Worm (Caenorhabditis elegans): ENCODE measurements around the gene pus-1.

pus-1 gene

DNA sequence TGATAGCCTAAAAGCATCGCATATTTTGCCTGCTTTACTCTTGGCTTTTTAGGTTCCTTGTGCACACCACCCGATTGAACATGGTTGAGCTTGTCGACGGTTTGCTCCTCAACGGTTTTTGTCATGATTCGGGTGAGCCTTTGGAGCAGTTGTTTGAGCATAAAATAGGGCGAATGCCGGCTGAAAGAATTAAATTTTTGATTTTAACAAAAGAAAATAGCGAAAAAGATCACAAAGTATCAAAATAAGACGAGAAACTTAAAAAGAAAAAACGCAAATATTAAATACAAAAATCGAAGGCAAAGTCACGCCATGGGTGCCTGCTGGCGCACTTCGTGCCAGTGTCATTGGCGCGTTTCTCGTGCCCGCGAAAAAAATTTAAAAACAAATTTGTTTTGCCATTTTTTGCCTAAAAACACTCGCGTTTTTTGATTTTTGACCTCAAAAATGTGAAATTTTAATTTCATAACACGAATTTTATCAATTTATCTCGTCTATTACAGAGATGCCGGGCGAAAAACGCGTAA lies at the start of gene pus-1, which contains the start of gene ctps-1:
pus-1 (minus strand) TSS at position 125 of the 527 bp plus-strand sequence.
ctps-1 (plus strand) TSS at position 51 of the 527 bp plus-strand sequence.
- TF ChIP-seq mdl-1 (tag; optimal IDR thresholded peaks at IDR 0.05): no peak
- peak; percentile 81 for TF ChIP-seq gmeb-1 (tag; optimal IDR thresholded peaks at IDR 0.05)
- peak; percentile 22 for TF ChIP-seq ceh-16 (tag; optimal IDR thresholded peaks at IDR 0.05)
- TF ChIP-seq zag-1 (tag; optimal IDR thresholded peaks at IDR 0.05): no peak
- TF ChIP-seq C34F6.9 (tag; optimal IDR thresholded peaks at IDR 0.05): peak; percentile 77
- TF ChIP-seq snpc-4 (tag; optimal IDR thresholded peaks at IDR 0.05): peak; percentile 76
- TF ChIP-seq nhr-129 (tag; optimal IDR thresholded peaks at IDR 0.05): peak; percentile 27
- no peak for TF ChIP-seq Y55F3AM.14 (GFP tag; optimal IDR thresholded peaks at IDR 0.05)
- peak; percentile 61 for TF ChIP-seq lin-13 (GFP tag; optimal IDR thresholded peaks at IDR 0.05)
- TF ChIP-seq R02D3.7 (tag; optimal IDR thresholded peaks at IDR 0.05): peak; percentile 7
- peak; percentile 46 for TF ChIP-seq F13H6.1 (tag; optimal IDR thresholded peaks at IDR 0.05)
- TF ChIP-seq unc-39 (tag; optimal IDR thresholded peaks at IDR 0.05): no peak
- TF ChIP-seq unc-55 (GFP tag; optimal IDR thresholded peaks at IDR 0.05): peak; percentile 70
- TF ChIP-seq dmd-4 (tag; optimal IDR thresholded peaks at IDR 0.05): no peak
- peak; percentile 40 for TF ChIP-seq nhr-25 (tag; optimal IDR thresholded peaks at IDR 0.05)
- peak; percentile 32 for TF ChIP-seq nhr-21 (tag; optimal IDR thresholded peaks at IDR 0.05)
- peak; percentile 76 to 80 for TF ChIP-seq lsy-2 (tag; optimal IDR thresholded peaks at IDR 0.05)
- no peak for TF ChIP-seq aly-2 (tag; optimal IDR thresholded peaks at IDR 0.05)
- peak; percentile 42 for TF ChIP-seq sma-3 (GFP tag; optimal IDR thresholded peaks at IDR 0.05)
- TF ChIP-seq mbf-1 (tag; optimal IDR thresholded peaks at IDR 0.05): no peak
- TF ChIP-seq nhr-77 (tag; optimal IDR thresholded peaks at IDR 0.05): no peak
- TF ChIP-seq peb-1 (tag; optimal IDR thresholded peaks at IDR 0.05): no peak
- peak; percentile 66 for TF ChIP-seq crh-2 (tag; optimal IDR thresholded peaks at IDR 0.05)
- peak; percentile 12 for TF ChIP-seq egl-27 (tag; optimal IDR thresholded peaks at IDR 0.05)
- TF ChIP-seq ztf-11 (tag; optimal IDR thresholded peaks at IDR 0.05): no peak
- TF ChIP-seq nhr-237 (tag; optimal IDR thresholded peaks at IDR 0.05): no peak
- TF ChIP-seq lin-11 (tag; optimal IDR thresholded peaks at IDR 0.05): peak; percentile 76
- no peak for TF ChIP-seq unc-62 (GFP tag; optimal IDR thresholded peaks at IDR 0.05)
- TF ChIP-seq mab-5 (tag; optimal IDR thresholded peaks at IDR 0.05): peak; percentile 28

DNA sequence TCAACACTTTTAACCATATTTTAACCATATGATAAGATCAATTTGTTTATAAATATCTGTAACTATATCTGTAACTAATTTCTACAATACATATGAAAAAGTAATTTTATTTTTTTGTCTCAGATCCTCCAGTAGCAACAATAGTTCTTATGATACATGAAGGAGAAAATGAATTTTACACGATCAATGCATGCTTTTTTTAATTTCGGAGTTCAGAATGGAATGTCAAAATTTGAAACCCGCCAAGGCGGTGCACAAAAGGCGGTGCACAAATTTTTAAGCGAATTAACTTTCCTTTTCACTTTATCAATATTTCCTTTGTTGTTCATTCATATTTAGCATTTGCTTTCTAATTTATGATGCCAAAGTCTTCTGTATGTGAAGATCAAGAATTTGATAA lies 48.2 kb upstream of the pus-1 start, which contains the start of gene clec-25:
clec-25 (plus strand) TSS at position 301 of the 400 bp plus-strand sequence.
- TF ChIP-seq aly-2 (tag; optimal IDR thresholded peaks at IDR 0.05) (no peak), sem-4 (tag; optimal IDR thresholded peaks at IDR 0.05) (no peak), elt-1 (tag; optimal IDR thresholded peaks at IDR 0.05) (no peak)

DNA sequence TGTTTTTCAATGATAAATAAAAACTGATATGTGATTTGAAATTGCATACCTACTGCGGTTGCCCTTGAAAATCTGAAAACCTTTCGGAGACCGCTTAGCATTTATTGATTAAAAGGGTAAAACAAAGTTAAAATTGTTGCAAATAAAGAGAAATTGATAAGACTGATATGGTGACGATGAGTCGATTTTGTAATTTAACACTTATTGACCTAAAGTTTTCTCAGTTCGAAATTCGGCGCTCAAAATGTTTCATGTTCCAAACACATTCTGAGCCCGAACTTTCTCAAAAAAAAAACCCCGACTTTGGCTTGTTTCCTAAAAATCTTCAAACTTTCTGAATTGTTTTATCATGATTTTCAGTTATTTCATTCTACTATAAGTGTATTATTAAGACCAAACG lies 46.2 kb upstream of the pus-1 start, which contains the start of gene clec-40:
clec-40 (minus strand) TSS at position 101 of the 400 bp plus-strand sequence.
- TF ChIP-seq nhr-23 (tag; optimal IDR thresholded peaks at IDR 0.05) (no peak), blmp-1 (tag; optimal IDR thresholded peaks at IDR 0.05; ENCODE audit: insufficient read depth) (no peak), sma-9 (GFP tag; optimal IDR thresholded peaks at IDR 0.05) (no peak), sma-9 (tag; optimal IDR thresholded peaks at IDR 0.05) (no peak), ama-1 (optimal IDR thresholded peaks at IDR 0.05) (no peak), alr-1 (tag; optimal IDR thresholded peaks at IDR 0.05) (no peak), lsy-2 (tag; optimal IDR thresholded peaks at IDR 0.05) (no peak), R02D3.7 (tag; optimal IDR thresholded peaks at IDR 0.05) (no peak), mbf-1 (tag; optimal IDR thresholded peaks at IDR 0.05) (no peak), nhr-6 (tag; optimal IDR thresholded peaks at IDR 0.05) (no peak), nhr-129 (tag; optimal IDR thresholded peaks at IDR 0.05) (no peak), elt-3 (tag; optimal IDR thresholded peaks at IDR 0.05) (no peak)

DNA sequence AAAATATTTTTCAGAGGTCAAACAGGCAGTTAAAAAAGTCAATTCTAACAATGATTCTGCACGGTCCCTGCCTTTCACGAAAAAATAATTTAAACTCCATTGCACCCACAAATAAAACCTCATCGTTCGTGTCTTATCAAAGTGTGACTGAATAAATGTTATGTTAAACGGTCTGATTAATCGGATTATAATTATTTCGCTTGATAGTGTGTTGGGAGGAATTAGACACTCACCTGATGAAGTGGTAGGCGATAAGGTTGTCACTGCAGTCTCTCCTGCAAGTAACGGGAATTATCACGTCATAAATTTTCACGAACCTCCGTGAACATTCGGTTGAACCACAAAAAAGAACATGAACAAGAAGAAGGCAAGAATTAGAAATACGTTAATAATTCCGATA lies 45.5 kb upstream of the pus-1 start:
- no peak for TF ChIP-seq ZK546.5 (tag; optimal IDR thresholded peaks at IDR 0.05)
- TF ChIP-seq fos-1 (tag; optimal IDR thresholded peaks at IDR 0.05): peak; percentile 76
- peak; percentile 50 for TF ChIP-seq sma-9 (GFP tag; optimal IDR thresholded peaks at IDR 0.05)
- TF ChIP-seq sma-9 (tag; optimal IDR thresholded peaks at IDR 0.05): no peak

All from whole organism, L2 larva.